Fruit fly (Drosophila melanogaster): Measurements from ENCODE around the gene CG42716.

CG42716 gene

DNA sequence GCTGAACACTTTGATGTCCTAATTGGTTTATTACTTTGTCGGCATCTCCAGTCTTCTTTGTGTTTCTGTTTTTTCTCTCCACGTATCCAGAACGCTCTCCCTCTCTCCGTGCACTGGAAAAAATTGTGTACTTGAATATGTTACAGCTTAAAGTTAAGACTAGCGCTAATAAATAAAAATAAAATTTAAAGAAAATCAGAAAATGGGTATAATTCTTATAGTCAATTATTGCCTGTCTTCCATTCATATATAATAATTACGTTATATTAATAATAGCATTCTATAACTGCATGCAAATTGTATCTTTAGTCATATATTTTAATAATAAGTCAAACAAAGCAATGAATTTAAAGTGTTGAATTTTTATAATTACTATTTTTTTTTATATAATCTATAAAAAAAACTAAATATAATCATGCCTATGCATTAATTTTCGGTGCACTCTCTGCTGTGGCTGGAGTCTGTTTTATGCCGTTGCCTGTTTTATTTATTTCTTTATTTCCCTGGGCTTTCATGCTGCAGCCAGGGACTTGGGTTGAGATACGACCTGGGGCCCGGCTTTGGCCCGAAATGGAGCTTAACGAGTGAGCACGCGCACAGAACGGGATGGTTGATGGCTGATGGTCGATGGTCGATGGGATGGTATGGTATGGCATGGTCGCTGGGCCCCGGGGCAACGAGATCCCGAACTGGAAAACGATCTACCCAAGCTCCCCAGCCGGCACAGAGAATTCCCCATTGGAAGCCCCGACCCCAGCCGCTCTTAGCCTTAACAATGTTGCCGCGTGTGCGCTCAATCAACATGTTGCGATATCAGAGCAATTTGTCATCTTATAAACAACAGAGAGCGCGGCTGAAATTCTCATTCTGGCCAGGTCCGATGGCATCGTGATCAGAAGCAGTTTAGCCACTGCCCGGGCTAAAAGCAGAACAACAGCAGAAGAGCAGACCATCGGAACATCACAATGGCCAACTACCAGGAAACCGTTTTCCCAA lies 17.5 kb upstream of the CG42716 start (continued):
- no peak for TF ChIP-seq Jra (GFP tag; optimal IDR thresholded peaks at IDR 0.05)

- TF ChIP-seq h (GFP tag; optimal IDR thresholded peaks at IDR 0.05) (peak; percentile 29), CG9705 (GFP tag; optimal IDR thresholded peaks at IDR 0.05) (no peak), foxo (GFP tag; optimal IDR thresholded peaks at IDR 0.05) (peak in 1 of 2 experiments; percentile 15)
Measured at dm6 chr3L:16016911-16017310, 16.7 kb upstream of the CG42716 start.

DNA sequence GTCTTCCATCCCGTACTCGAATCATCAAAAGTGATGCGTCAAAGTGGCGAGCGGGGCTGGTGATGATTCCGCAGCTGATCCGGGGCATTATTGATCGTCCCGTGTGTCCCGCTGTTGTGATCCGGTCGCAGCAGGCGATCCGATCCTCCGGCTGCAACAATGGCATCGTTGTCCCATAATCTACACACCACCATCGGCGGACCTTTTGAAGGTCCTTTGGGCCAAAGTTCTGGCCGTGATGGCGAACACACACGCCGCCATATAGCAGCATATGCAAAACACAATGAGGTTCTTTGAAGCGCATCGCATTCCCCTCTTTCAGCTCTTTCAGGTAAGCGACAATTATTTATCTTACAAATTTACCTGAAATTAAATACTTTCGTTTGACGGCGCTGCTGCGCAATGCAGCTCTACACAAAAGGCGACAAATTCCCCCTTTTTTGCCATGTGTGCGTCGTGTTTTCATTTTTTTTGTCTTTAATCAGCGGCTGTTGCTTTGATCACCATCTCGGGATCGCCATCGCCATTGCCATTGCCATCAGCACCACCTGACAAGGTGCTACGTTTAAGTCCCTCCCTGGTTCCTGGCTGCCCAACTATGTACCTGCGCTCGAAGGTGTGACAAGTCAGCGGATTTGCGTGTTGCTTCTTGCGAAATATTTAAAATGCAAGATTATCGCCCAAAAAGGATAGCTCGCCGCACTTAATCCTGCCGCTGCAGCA lies 15.9 kb upstream of the CG42716 start:
- TF ChIP-seq sv (GFP tag; optimal IDR thresholded peaks at IDR 0.05) (no peak), Sp1 (GFP tag; optimal IDR thresholded peaks at IDR 0.05) (no peak)

- TF ChIP-seq Hr83 (GFP tag; optimal IDR thresholded peaks at IDR 0.05; ENCODE audit: poor library complexity, severe bottlenecking) (no peak), HLH106 (tag; optimal IDR thresholded peaks at IDR 0.05) (peak; percentile 6)
Measured at dm6 chr3L:16018251-16018583, 15.4 kb upstream of the CG42716 start.

DNA sequence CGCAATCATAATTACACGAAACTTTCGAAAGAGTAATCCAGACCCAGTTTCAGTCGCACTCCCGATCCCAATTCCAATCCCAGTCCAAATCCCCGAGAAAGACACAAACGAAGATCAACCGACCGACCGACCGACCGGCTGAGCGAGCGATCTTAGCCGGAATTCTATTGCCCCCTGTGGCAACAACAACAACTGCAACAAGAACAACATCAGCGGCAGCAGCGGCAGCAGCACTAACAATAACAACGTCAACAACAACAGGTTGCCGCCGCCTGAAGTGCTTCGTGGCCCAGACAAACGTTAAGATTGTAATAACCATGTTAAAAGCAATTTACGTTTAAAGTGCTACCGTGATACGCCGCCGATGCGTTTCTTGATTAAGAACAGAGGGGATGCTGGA lies 14.9 kb upstream of the CG42716 start:
- TF ChIP-seq usp (GFP tag; optimal IDR thresholded peaks at IDR 0.05): no peak
- TF ChIP-seq OdsH (GFP tag; optimal IDR thresholded peaks at IDR 0.05): no peak
- TF ChIP-seq h (GFP tag; optimal IDR thresholded peaks at IDR 0.05): no peak
- no peak for TF ChIP-seq GATAd (GFP tag; optimal IDR thresholded peaks at IDR 0.05)
- TF ChIP-seq HLH106 (tag; optimal IDR thresholded peaks at IDR 0.05): no peak
- no peak for TF ChIP-seq fru (GFP tag; optimal IDR thresholded peaks at IDR 0.05)
- no peak for TF ChIP-seq dl (GFP tag; optimal IDR thresholded peaks at IDR 0.05; ENCODE audit: insufficient read depth in 1 of 2, partially characterized antibody in 2 of 2)
- TF ChIP-seq ey (GFP tag; optimal IDR thresholded peaks at IDR 0.05): no peak
- TF ChIP-seq Jra (GFP tag; optimal IDR thresholded peaks at IDR 0.05): no peak
- no peak for TF ChIP-seq sv (GFP tag; optimal IDR thresholded peaks at IDR 0.05)
- no peak for TF ChIP-seq brk (GFP tag; optimal IDR thresholded peaks at IDR 0.05)
- no peak for TF ChIP-seq CG9705 (GFP tag; optimal IDR thresholded peaks at IDR 0.05)
- TF ChIP-seq dsf (GFP tag; optimal IDR thresholded peaks at IDR 0.05; ENCODE audit: borderline replicate concordance): no peak
- TF ChIP-seq lola (GFP tag; optimal IDR thresholded peaks at IDR 0.05): no peak
- no peak for TF ChIP-seq woc (GFP tag; optimal IDR thresholded peaks at IDR 0.05)
- TF ChIP-seq psq (GFP tag; optimal IDR thresholded peaks at IDR 0.05): no peak
- no peak for TF ChIP-seq Myc (optimal IDR thresholded peaks at IDR 0.05)

dm6 chr3L:16019144-16020006 lies 14.2 kb upstream of the CG42716 start:
- TF ChIP-seq h (GFP tag; optimal IDR thresholded peaks at IDR 0.05): peak; percentile 12
- no peak for TF ChIP-seq brk (GFP tag; optimal IDR thresholded peaks at IDR 0.05)
- TF ChIP-seq usp (GFP tag; optimal IDR thresholded peaks at IDR 0.05): no peak
- TF ChIP-seq Hnf4 (GFP tag; optimal IDR thresholded peaks at IDR 0.05): no peak
- TF ChIP-seq pan (optimal IDR thresholded peaks at IDR 0.05): no peak
- TF ChIP-seq N (GFP tag; optimal IDR thresholded peaks at IDR 0.05): no peak
- no peak for TF ChIP-seq GATAd (GFP tag; optimal IDR thresholded peaks at IDR 0.05)
- TF ChIP-seq CG32264 (GFP tag; optimal IDR thresholded peaks at IDR 0.05): no peak
- no peak for TF ChIP-seq lola (GFP tag; optimal IDR thresholded peaks at IDR 0.05)
- no peak for TF ChIP-seq Abd-B (GFP tag; optimal IDR thresholded peaks at IDR 0.05)
- TF ChIP-seq OdsH (GFP tag; optimal IDR thresholded peaks at IDR 0.05): peak; percentile 26
- TF ChIP-seq rgr (GFP tag; optimal IDR thresholded peaks at IDR 0.05): peak; percentile 6
- TF ChIP-seq dl (GFP tag; optimal IDR thresholded peaks at IDR 0.05; ENCODE audit: insufficient read depth in 1 of 2, partially characterized antibody in 2 of 2): no peak
- no peak for TF ChIP-seq sv (GFP tag; optimal IDR thresholded peaks at IDR 0.05)
- TF ChIP-seq Dfd (GFP tag; optimal IDR thresholded peaks at IDR 0.05): peak; percentile 69
- TF ChIP-seq br (GFP tag; optimal IDR thresholded peaks at IDR 0.05): no peak
- TF ChIP-seq psq (GFP tag; optimal IDR thresholded peaks at IDR 0.05): no peak
- TF ChIP-seq dmrt93B (GFP tag; optimal IDR thresholded peaks at IDR 0.05): peak; percentile 11
- no peak for TF ChIP-seq CrebA (GFP tag; optimal IDR thresholded peaks at IDR 0.05; ENCODE audit: borderline replicate concordance)
- TF ChIP-seq Vsx2 (GFP tag; optimal IDR thresholded peaks at IDR 0.05; ENCODE audit: partially characterized antibody): no peak
- TF ChIP-seq Sp1 (GFP tag; optimal IDR thresholded peaks at IDR 0.05): peak; percentile 40
- no peak for TF ChIP-seq Rel (GFP tag; optimal IDR thresholded peaks at IDR 0.05)
- TF ChIP-seq Rel (tag; optimal IDR thresholded peaks at IDR 0.05): no peak
- no peak for TF ChIP-seq jim (GFP tag; optimal IDR thresholded peaks at IDR 0.05)
- TF ChIP-seq ey (GFP tag; optimal IDR thresholded peaks at IDR 0.05): peak; percentile 32
- TF ChIP-seq woc (GFP tag; optimal IDR thresholded peaks at IDR 0.05): peak; percentile 43
- TF ChIP-seq Hr83 (GFP tag; optimal IDR thresholded peaks at IDR 0.05; ENCODE audit: poor library complexity, severe bottlenecking): no peak

Measured in whole organism, wandering third instar larva.